Fruit fly (Drosophila melanogaster): Measurements from ENCODE around the gene CG13989.
A peak's percentile ranks its signal among the peaks of the same experiment; 100 is the strongest.

CG13989 gene

DNA sequence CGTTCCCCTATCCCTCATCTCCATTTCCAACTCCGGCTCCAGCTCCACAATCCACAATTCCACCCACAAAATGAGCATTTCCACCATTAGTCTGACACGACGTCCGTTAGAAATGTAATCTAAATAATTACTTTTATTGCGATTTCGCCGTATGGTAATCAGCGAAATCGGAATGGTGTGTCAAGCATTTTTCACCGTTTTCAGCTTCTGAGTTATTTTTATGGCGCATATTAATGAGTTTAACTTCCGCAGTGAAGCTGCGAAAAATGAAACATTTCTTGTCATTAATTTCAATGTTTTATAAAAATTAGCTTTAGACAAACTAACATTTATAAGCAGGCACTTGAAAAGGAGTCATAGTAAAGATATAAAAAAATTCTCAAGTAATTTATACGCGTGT lies at the start of gene CG13989:
Gene CG13989, plus strand, starts transcription at position 301 of the 400 bp plus-strand sequence.
- TF ChIP-seq Mio (GFP tag; optimal IDR thresholded peaks at IDR 0.05) (no peak), Myc (optimal IDR thresholded peaks at IDR 0.05) (no peak), sage (GFP tag; optimal IDR thresholded peaks at IDR 0.05) (no peak), rgr (GFP tag; optimal IDR thresholded peaks at IDR 0.05) (no peak), fru (GFP tag; optimal IDR thresholded peaks at IDR 0.05) (no peak)

DNA sequence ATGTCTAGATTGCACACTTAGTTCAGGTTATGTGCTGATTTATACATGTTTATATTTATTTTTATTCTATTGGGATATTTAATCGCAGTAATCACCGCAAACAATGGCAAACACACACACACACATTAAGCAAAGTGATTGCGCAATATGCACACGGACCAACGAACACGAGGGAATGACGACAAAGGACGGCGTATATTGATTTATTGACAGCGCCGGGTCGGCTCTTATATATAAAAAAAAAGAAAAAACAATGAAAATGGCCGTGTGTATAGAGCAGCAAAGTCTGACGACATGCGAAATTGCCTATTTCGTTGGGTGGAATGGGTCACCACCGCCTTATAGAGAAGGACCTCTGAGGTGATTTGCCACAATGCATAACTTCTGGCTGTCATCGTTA lies 49.4 kb upstream of the CG13989 start:
- TF ChIP-seq dl (GFP tag; optimal IDR thresholded peaks at IDR 0.05; ENCODE audit: insufficient read depth in 1 of 2, partially characterized antibody in 2 of 2) (no peak), Dfd (GFP tag; optimal IDR thresholded peaks at IDR 0.05) (no peak), sage (GFP tag; optimal IDR thresholded peaks at IDR 0.05) (no peak), Dif (GFP tag; optimal IDR thresholded peaks at IDR 0.05; ENCODE audit: partially characterized antibody) (no peak), Jra (GFP tag; optimal IDR thresholded peaks at IDR 0.05) (no peak), Hnf4 (GFP tag; optimal IDR thresholded peaks at IDR 0.05) (no peak), brk (GFP tag; optimal IDR thresholded peaks at IDR 0.05) (no peak), Vsx2 (GFP tag; optimal IDR thresholded peaks at IDR 0.05; ENCODE audit: partially characterized antibody) (no peak), Sp1 (GFP tag; optimal IDR thresholded peaks at IDR 0.05) (no peak)

DNA sequence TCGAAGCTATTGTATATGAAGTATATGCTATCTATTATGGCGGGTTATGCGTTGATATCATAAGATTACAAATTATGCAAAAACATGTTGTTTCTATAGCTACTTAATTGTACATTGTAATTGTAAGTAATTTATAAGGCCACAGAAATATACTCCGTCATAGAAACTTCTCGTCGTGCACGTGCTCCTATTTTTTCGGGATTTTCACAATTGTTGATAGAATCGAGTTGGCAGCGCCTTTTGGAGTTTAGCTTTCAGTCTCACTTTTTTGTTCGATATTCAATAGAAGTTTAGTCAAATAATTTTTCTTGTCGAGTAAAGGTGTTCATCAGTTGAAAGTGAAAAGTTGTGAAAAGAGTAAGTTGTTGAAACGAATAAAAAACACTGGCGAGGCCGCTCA lies 42.0 kb upstream of the CG13989 start, which contains the start of gene CG31642:
Gene CG31642, plus strand, starts transcription at position 301 of the 400 bp plus-strand sequence.
- TF ChIP-seq Hr83 (GFP tag; optimal IDR thresholded peaks at IDR 0.05; ENCODE audit: poor library complexity, severe bottlenecking) (no peak), Vsx2 (GFP tag; optimal IDR thresholded peaks at IDR 0.05; ENCODE audit: partially characterized antibody) (no peak), Abd-B (GFP tag; optimal IDR thresholded peaks at IDR 0.05) (no peak)

DNA sequence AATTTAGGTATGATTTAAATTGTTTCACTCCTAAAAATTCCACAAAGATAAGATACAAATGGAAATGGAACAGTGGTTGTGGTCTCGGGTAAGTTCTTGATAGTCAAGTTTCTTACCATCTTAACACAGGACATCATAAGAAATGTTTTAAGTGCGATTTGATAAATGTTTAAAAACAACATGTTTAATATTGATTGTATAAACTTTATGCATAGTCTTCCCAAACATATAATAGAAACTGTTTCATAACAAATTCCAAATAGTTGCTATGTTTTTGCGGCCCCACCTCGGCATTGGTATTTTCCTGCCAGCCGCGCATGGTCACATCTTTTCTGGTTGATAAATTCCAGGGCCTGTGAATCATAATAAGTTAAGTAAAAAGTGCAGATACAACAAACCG lies 35.4 kb upstream of the CG13989 start, which contains the start of gene Arpc4:
Gene Arpc4, plus strand, starts transcription at position 318 of the 400 bp plus-strand sequence.
- TF ChIP-seq OdsH (GFP tag; optimal IDR thresholded peaks at IDR 0.05) (peak; percentile 10), h (GFP tag; optimal IDR thresholded peaks at IDR 0.05) (peak; percentile 52), psq (GFP tag; optimal IDR thresholded peaks at IDR 0.05) (peak; percentile 29), foxo (GFP tag; optimal IDR thresholded peaks at IDR 0.05) (peak in 1 of 2 experiments; percentile 56), ey (GFP tag; optimal IDR thresholded peaks at IDR 0.05) (peak; percentile 43), fru (GFP tag; optimal IDR thresholded peaks at IDR 0.05) (peak; percentile 46), Hr78 (GFP tag; optimal IDR thresholded peaks at IDR 0.05) (no peak), lola (GFP tag; optimal IDR thresholded peaks at IDR 0.05) (no peak)

DNA sequence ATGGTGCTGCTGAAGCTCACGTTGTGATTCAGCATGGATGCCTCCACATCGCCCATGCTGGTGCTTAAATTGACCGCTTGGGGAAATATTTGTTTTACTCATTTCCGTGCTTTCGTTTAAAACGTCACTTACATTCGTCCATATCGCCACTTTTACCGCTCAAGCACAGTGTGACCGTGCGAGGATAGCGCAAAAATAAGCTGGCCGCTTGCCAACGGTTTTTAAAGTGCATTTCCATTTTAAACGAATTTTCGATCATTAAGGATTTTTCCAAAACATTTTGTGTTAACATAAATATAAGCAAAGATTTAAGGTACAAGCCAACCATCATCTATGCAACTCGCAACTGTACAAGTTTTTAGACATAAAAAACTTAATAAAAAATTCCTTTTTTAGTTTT lies 32.7 kb upstream of the CG13989 start, which contains the start of gene WDR79:
Gene WDR79, minus strand, starts transcription at position 298 of the 400 bp plus-strand sequence.
- no peak for TF ChIP-seq sv (GFP tag; optimal IDR thresholded peaks at IDR 0.05)
- TF ChIP-seq rgr (GFP tag; optimal IDR thresholded peaks at IDR 0.05) = peak; percentile 10

DNA sequence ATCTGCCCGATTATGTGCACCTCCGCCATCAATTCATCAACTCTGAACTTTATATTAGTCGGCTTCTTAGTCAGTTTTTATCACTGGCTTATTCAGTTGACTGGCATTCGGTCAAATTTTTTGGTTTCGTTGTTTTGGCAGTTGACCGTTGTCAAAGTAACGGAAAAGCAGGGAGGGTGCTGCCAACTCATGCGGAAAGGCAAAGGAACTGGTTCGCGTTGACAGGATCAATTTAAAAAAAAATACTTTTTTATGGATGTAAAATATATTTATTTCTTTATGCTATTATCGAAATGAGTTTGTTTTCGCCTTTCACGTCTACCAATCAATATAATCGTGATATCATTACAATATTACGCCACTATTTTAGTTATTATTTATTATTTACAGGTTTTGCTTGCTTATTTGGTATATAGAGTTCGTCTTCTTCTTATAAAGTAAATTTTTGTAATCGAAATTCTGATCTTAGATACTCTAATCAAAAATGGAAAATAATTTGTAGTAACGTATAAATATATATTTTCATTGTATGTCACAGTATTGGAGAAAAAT lies 29.6 kb upstream of the CG13989 start, which contains the start of the genes B9d2, tctn and CG9222:
Gene B9d2, minus strand, starts transcription at position 130 of the 552 bp plus-strand sequence.
Gene tctn, minus strand, starts transcription at position 130 of the 552 bp plus-strand sequence.
Gene CG9222, plus strand, starts transcription at position 502 of the 552 bp plus-strand sequence.
- TF ChIP-seq lola (GFP tag; optimal IDR thresholded peaks at IDR 0.05) (no peak), sv (GFP tag; optimal IDR thresholded peaks at IDR 0.05) (no peak), HLH106 (tag; optimal IDR thresholded peaks at IDR 0.05) (no peak), dl (GFP tag; optimal IDR thresholded peaks at IDR 0.05; ENCODE audit: insufficient read depth in 1 of 2, partially characterized antibody in 2 of 2) (no peak), Mio (GFP tag; optimal IDR thresholded peaks at IDR 0.05) (no peak), fru (GFP tag; optimal IDR thresholded peaks at IDR 0.05) (no peak)

DNA sequence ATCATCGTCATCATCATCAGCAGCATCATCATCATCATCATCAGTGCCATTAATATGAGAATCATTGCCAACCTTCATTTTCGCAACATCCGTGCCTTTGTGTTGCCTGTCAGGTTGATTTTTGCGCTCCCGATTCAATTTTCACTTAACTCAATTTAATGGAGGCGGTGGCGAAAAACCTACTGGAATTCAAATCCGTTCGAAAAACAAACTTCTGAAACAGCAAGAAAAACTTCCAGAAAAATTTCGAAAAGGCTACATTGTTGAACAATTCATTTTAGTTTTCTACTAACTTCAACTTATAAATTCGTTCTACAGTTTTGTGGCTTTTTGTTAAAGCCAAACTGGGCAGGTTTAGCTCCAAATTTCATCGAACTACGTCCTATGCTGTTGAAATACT lies 21.1 kb upstream of the CG13989 start, which contains the start of gene CG13991:
Gene CG13991, plus strand, starts transcription at position 301 of the 400 bp plus-strand sequence.
- no peak for TF ChIP-seq Hnf4 (GFP tag; optimal IDR thresholded peaks at IDR 0.05)
- no peak for TF ChIP-seq Dfd (GFP tag; optimal IDR thresholded peaks at IDR 0.05)
- no peak for TF ChIP-seq Mio (GFP tag; optimal IDR thresholded peaks at IDR 0.05)
- no peak for TF ChIP-seq OdsH (GFP tag; optimal IDR thresholded peaks at IDR 0.05)
- no peak for TF ChIP-seq lola (GFP tag; optimal IDR thresholded peaks at IDR 0.05)
- no peak for TF ChIP-seq fru (GFP tag; optimal IDR thresholded peaks at IDR 0.05)
- no peak for TF ChIP-seq brk (GFP tag; optimal IDR thresholded peaks at IDR 0.05)
- no peak for TF ChIP-seq rgr (GFP tag; optimal IDR thresholded peaks at IDR 0.05)
- no peak for TF ChIP-seq Vsx2 (GFP tag; optimal IDR thresholded peaks at IDR 0.05; ENCODE audit: partially characterized antibody)
- TF ChIP-seq ey (GFP tag; optimal IDR thresholded peaks at IDR 0.05) = no peak
- TF ChIP-seq woc (GFP tag; optimal IDR thresholded peaks at IDR 0.05) = no peak
